Fruit fly (Drosophila melanogaster) whole organism: Measurements from ENCODE around the gene CG31808.

Source experiments
- CG8478 ChIP-seq: fragments of >200 bp; optimal IDR thresholded peaks from 2 replicates; lab custom pipeline; 2018; ENCODE audit warnings: inconsistent platforms
- Dll ChIP-seq: fragments of >200 bp; optimal IDR thresholded peaks from 2 replicates; lab custom pipeline; 2017
- pan ChIP-seq: fragments of >200 bp; optimal IDR thresholded peaks from 2 replicates; lab custom pipeline; 2017
- psq ChIP-seq: fragments of >200 bp; optimal IDR thresholded peaks from 2 replicates; lab custom pipeline; 2017
- usp ChIP-seq: fragments of >200 bp; optimal IDR thresholded peaks from 2 replicates; lab custom pipeline; 2017; ENCODE audit warnings: missing biosample characterization, missing genetic modification characterization, mixed read lengths

DNA sequence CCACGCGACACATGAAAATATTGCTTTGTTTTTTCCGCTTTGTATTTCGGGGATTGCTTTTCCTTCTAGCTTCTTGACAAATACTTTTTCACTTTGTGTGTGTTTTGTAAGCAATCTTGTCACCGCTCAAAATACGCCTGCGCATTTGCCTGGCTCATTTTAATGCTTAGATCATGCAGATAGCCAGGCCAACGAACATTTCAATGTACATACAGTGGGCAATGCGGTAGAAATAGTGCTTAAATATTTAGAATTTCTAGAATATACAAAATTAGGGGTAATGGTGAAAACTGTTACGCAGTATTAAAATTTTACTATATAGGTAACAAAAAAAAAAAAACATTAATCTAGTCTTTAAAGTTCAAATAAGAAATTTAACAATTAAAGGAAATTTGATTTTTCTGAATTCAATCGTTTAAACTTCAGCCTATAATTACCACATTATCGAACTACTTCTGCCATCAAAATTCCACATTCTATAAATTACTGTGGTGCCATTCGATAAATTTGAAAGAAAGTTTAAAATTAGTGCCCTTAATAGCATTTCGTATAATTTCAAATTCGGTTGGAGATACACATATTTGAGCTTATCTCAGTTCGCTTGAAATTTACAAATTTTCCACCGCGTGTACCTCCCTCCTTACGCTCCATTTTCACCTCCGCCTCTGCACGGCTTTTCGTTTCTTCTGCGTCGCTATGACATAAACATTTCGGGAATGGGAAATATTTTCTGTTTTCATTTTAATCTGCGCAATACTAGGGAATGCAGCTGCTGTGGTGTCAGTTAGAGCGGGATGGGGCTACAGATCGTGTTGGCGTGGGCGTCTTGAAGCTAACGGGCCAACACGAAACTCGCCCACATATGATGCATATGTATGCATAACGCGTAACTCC is 8.9 kb downstream of the CG31808 start:
- TF ChIP-seq CG8478 (lab: Kevin White, UChicago) (no peak), usp (GFP tag; lab: Kevin White, UChicago) (no peak), Dll (lab: Kevin White, UChicago) (no peak), pan (no peak), psq (lab: Kevin White, UChicago) (no peak)
